Worm (Caenorhabditis elegans): ENCODE measurements around the gene F59B2.12.

F59B2.12 gene

ce11 chrIII:8999508-8999907, 17.9 kb upstream of the F59B2.12 start, which contains the start of gene F59B2.3:
Gene F59B2.3, minus strand, starts transcription at chrIII:8999766.
- TF ChIP-seq sox-2 (GFP tag; IDR thresholded peaks at IDR 0.05) (no peak), nhr-232 (tag; optimal IDR thresholded peaks at IDR 0.05) (no peak), hlh-15 (tag; optimal IDR thresholded peaks at IDR 0.05) (no peak), pha-2 (tag; optimal IDR thresholded peaks at IDR 0.05) (no peak), C38D4.7 (GFP tag; optimal IDR thresholded peaks at IDR 0.05) (no peak), ahr-1 (tag; optimal IDR thresholded peaks at IDR 0.05) (no peak), F13H6.1 (tag; optimal IDR thresholded peaks at IDR 0.05) (no peak), dmd-4 (tag; optimal IDR thresholded peaks at IDR 0.05; ENCODE audit: borderline replicate concordance) (no peak), sdc-2 (tag; optimal IDR thresholded peaks at IDR 0.05) (no peak), T23F11.4 (GFP tag; optimal IDR thresholded peaks at IDR 0.05) (no peak), tbx-2 (tag; optimal IDR thresholded peaks at IDR 0.05) (no peak), hlh-8 (tag; optimal IDR thresholded peaks at IDR 0.05) (no peak), C08G9.2 (tag; optimal IDR thresholded peaks at IDR 0.05) (no peak), ceh-30 (tag; optimal IDR thresholded peaks at IDR 0.05) (no peak), elt-2 (tag; optimal IDR thresholded peaks at IDR 0.05) (no peak), pax-1 (tag; optimal IDR thresholded peaks at IDR 0.05) (no peak)

- TF ChIP-seq sox-2 (GFP tag; IDR thresholded peaks at IDR 0.05) (no peak), hlh-30 (tag; optimal IDR thresholded peaks at IDR 0.05; ENCODE audit: insufficient read depth) (no peak), pat-9 (tag; optimal IDR thresholded peaks at IDR 0.05) (no peak), K02D7.2 (tag; optimal IDR thresholded peaks at IDR 0.05) (no peak), ahr-1 (tag; optimal IDR thresholded peaks at IDR 0.05) (no peak), T23F11.4 (GFP tag; optimal IDR thresholded peaks at IDR 0.05) (no peak), C08G9.2 (tag; optimal IDR thresholded peaks at IDR 0.05) (no peak), nhr-232 (tag; optimal IDR thresholded peaks at IDR 0.05) (no peak), pag-3 (tag; optimal IDR thresholded peaks at IDR 0.05; ENCODE audit: borderline replicate concordance) (no peak), unc-42 (tag; optimal IDR thresholded peaks at IDR 0.05) (no peak), sdc-2 (tag; optimal IDR thresholded peaks at IDR 0.05) (no peak), ztf-16 (tag; optimal IDR thresholded peaks at IDR 0.05) (no peak), che-1 (tag; optimal IDR thresholded peaks at IDR 0.05) (no peak), ceh-6 (GFP tag; optimal IDR thresholded peaks at IDR 0.05) (no peak), ref-2 (tag; optimal IDR thresholded peaks at IDR 0.05) (no peak), elt-2 (tag; optimal IDR thresholded peaks at IDR 0.05) (no peak), F13H6.1 (tag; optimal IDR thresholded peaks at IDR 0.05) (no peak)
These were observed 15.9 kb upstream of the F59B2.12 start for ce11 chrIII:9001491-9001890.

DNA sequence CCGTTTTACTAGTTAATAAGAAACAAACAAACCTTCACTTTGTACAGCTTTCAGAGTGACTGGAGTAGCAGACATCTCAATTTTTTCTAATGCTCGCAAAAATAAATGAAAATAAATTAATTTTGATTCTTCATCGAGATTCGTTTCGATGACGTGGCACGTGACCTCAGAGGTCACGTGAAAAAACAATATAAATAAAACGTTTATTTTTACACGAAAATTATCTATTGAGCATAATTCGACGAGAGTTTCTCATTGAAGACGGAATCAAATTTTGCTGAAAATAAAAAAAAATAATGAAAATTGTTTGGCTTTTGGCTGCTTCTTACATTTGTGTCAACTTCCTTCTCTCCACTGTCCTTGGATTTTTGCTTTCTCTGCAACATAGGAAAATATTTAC, 15.5 kb upstream of the F59B2.12 start, which contains the start of gene rpn-6.2:
TSS of gene rpn-6.2 (minus strand) at position 101 of the 400 bp plus-strand sequence.
- TF ChIP-seq rnt-1 (tag; optimal IDR thresholded peaks at IDR 0.05) (no peak), hlh-8 (tag; optimal IDR thresholded peaks at IDR 0.05) (no peak), ztf-16 (tag; optimal IDR thresholded peaks at IDR 0.05) (no peak), Y22D7AL.16 (tag; optimal IDR thresholded peaks at IDR 0.05) (no peak), F13H6.1 (tag; optimal IDR thresholded peaks at IDR 0.05) (no peak), ceh-22 (tag; optimal IDR thresholded peaks at IDR 0.05) (no peak), ceh-45 (GFP tag; IDR thresholded peaks at IDR 0.05) (no peak), zip-5 (tag; optimal IDR thresholded peaks at IDR 0.05) (no peak), K09A11.1 (tag; optimal IDR thresholded peaks at IDR 0.05; ENCODE audit: insufficient read depth) (no peak), fax-1 (tag; optimal IDR thresholded peaks at IDR 0.05) (no peak), hlh-15 (tag; optimal IDR thresholded peaks at IDR 0.05) (no peak), nhr-232 (tag; optimal IDR thresholded peaks at IDR 0.05) (no peak), tbx-2 (tag; optimal IDR thresholded peaks at IDR 0.05) (no peak), ahr-1 (tag; optimal IDR thresholded peaks at IDR 0.05) (no peak), sox-2 (GFP tag; IDR thresholded peaks at IDR 0.05) (no peak)

DNA sequence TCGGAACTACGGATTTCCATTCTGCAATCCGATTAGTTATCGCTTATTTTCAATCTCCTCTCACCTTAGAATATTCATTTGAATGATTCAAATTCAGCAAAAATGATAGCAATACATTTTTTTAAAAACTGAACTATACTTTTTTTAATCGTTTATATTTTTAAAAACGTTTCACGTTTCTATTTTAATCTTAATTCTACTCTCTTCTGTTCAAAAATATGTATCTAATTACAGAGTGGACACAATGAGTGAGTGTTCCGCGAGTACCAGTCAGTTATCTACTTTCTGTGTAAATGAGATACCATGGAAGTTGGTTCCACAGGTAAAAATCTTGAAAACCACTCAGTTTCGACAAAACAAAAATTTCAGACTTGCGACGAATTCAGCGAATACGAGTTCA, 14.9 kb upstream of the F59B2.12 start, which contains the start of the genes F59B2.15 and zif-1:
TSS of gene F59B2.15 (minus strand) at position 101 of the 400 bp plus-strand sequence.
TSS of gene zif-1 (plus strand) at position 235 of the 400 bp plus-strand sequence.
- TF ChIP-seq sdc-2 (tag; optimal IDR thresholded peaks at IDR 0.05) (no peak), pha-4 (tag; optimal IDR thresholded peaks at IDR 0.05) (no peak), ceh-22 (tag; optimal IDR thresholded peaks at IDR 0.05) (no peak), ahr-1 (tag; optimal IDR thresholded peaks at IDR 0.05) (no peak), unc-55 (GFP tag; optimal IDR thresholded peaks at IDR 0.05) (no peak)
